Worm (Caenorhabditis elegans): Measurements from ENCODE around the gene F09E10.6.

ce11 chrX:1464699-1465098 lies 32.8 kb downstream of the F09E10.6 start, which contains the start of gene D1005.6:
- TF ChIP-seq ces-1 (GFP tag; optimal IDR thresholded peaks at IDR 0.05) (no peak), skn-1 (tag; optimal IDR thresholded peaks at IDR 0.05) (no peak), efl-3 (GFP tag; optimal IDR thresholded peaks at IDR 0.05) (no peak), unc-98 (GFP tag; IDR thresholded peaks at IDR 0.05) (no peak), ama-1 (optimal IDR thresholded peaks at IDR 0.05) (no peak), dpl-1 (GFP tag; optimal IDR thresholded peaks at IDR 0.05) (no peak), lin-39 (tag; optimal IDR thresholded peaks at IDR 0.05) (no peak), elt-3 (tag; optimal IDR thresholded peaks at IDR 0.05) (no peak), lin-13 (GFP tag; optimal IDR thresholded peaks at IDR 0.05) (no peak), mep-1 (tag; optimal IDR thresholded peaks at IDR 0.05) (no peak), nhr-237 (tag; optimal IDR thresholded peaks at IDR 0.05) (no peak), jun-1 (tag; optimal IDR thresholded peaks at IDR 0.05) (no peak), efl-1 (optimal IDR thresholded peaks at IDR 0.05) (no peak), efl-1 (GFP tag; optimal IDR thresholded peaks at IDR 0.05 in 1 of 2) (no peak)
